Fruit fly (Drosophila melanogaster): ENCODE data around the gene GlcAT-S.

The GlcAT-S gene

DNA sequence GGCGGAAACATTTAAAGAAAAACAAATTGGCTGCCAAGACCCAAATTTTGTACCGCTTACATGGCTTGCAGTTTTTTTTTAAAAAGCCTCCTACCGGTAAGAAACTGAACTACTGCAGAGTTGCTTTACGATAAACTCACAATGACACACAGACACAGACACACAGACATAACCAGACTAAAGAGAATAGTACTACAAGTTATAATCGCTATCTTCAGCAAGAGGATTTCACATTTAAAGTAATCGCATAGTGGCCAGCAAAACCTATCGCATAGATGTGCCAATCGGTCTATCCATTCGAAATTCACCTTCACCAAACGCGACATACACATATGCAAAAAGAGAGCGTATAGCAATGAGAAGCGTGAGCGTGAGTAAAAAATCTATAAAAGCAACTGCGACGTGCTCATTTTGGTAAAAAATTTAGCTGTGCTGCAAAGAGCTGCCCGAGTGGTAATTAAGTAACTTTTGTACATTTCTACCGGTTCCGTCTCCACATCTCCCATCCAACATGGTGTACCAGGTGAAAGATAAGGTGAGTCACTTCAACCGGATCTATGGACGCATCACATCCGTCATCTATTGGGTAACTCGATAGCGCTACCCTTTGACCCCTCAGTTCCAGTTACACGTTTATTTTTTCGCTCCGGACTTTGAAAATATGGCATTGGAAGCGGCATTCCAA, 3.1 kb upstream of the GlcAT-S start, which contains the start of gene Trx2 (continued):
- TF ChIP-seq CG30020 (tag; optimal IDR thresholded peaks at IDR 0.05): no peak
- TF ChIP-seq CG7271 (tag; optimal IDR thresholded peaks at IDR 0.05): no peak
- peak; percentile 3 for TF ChIP-seq grau (tag; optimal IDR thresholded peaks at IDR 0.05)
- TF ChIP-seq CG15696 (tag; optimal IDR thresholded peaks at IDR 0.05): no peak
- TF ChIP-seq phol (tag; optimal IDR thresholded peaks at IDR 0.05): no peak
- TF ChIP-seq CG4424 (GFP tag; optimal IDR thresholded peaks at IDR 0.05): no peak
- peak; percentile 57 for TF ChIP-seq Dp (GFP tag; optimal IDR thresholded peaks at IDR 0.05)
- TF ChIP-seq HHEX (GFP tag; optimal IDR thresholded peaks at IDR 0.05): peak; percentile 35
- TF ChIP-seq CG2875 (GFP tag; optimal IDR thresholded peaks at IDR 0.05): no peak
- no peak for TF ChIP-seq D (optimal IDR thresholded peaks at IDR 0.05)
- no peak for TF ChIP-seq D (GFP tag; optimal IDR thresholded peaks at IDR 0.05)
- TF ChIP-seq Nf-YB (GFP tag; optimal IDR thresholded peaks at IDR 0.05): no peak
- TF ChIP-seq zen2 (GFP tag; IDR thresholded peaks at IDR 0.05; ENCODE audit: partially characterized antibody): no peak
- peak; percentile 84 for TF ChIP-seq Jarid2 (GFP tag; optimal IDR thresholded peaks at IDR 0.05)
- TF ChIP-seq fd102C (GFP tag; optimal IDR thresholded peaks at IDR 0.05): no peak
- TF ChIP-seq Fer2 (tag; optimal IDR thresholded peaks at IDR 0.05): no peak
- TF ChIP-seq NC2α (GFP tag; optimal IDR thresholded peaks at IDR 0.05): no peak
- TF ChIP-seq stwl (tag; optimal IDR thresholded peaks at IDR 0.05): no peak
- TF ChIP-seq gro (GFP tag; optimal IDR thresholded peaks at IDR 0.05): peak; percentile 56
- TF ChIP-seq CG9797 (GFP tag; optimal IDR thresholded peaks at IDR 0.05): no peak
- no peak for TF ChIP-seq gem (tag; optimal IDR thresholded peaks at IDR 0.05)
- no peak for TF ChIP-seq ro (GFP tag; IDR thresholded peaks at IDR 0.05)
- TF ChIP-seq kni (GFP tag; optimal IDR thresholded peaks at IDR 0.05): no peak
- peak; percentile 25 for TF ChIP-seq sug (tag; optimal IDR thresholded peaks at IDR 0.05)
- TF ChIP-seq Aef1 (GFP tag; IDR thresholded peaks at IDR 0.05): no peak
- TF ChIP-seq Vsx1 (GFP tag; optimal IDR thresholded peaks at IDR 0.05): peak; percentile 59
- no peak for TF ChIP-seq sens-2 (GFP tag; IDR thresholded peaks at IDR 0.05)
- no peak for TF ChIP-seq CG8281 (tag; optimal IDR thresholded peaks at IDR 0.05)
- peak; percentile 84; the same call in 3 of the 4 replicates for TF ChIP-seq chinmo (GFP tag; IDR thresholded peaks at IDR 0.05; ENCODE audit: partially characterized antibody)
- TF ChIP-seq unpg (GFP tag; optimal IDR thresholded peaks at IDR 0.05): peak; percentile 16
- TF ChIP-seq sr (GFP tag; IDR thresholded peaks at IDR 0.05): no peak
- no peak for TF ChIP-seq Mrtf (GFP tag; IDR thresholded peaks at IDR 0.05)
- no peak for TF ChIP-seq tup (GFP tag; optimal IDR thresholded peaks at IDR 0.05)
- no peak for TF ChIP-seq CG11247 (GFP tag; IDR thresholded peaks at IDR 0.05)
- TF ChIP-seq insv (GFP tag; optimal IDR thresholded peaks at IDR 0.05): peak in 1 of 2 experiments; percentile 67
- no peak for TF ChIP-seq CG2678 (tag; optimal IDR thresholded peaks at IDR 0.05)
- TF ChIP-seq PHDP (tag; optimal IDR thresholded peaks at IDR 0.05): peak; percentile 18
- peak; percentile 76 for TF ChIP-seq kay (GFP tag; optimal IDR thresholded peaks at IDR 0.05)
- no peak for TF ChIP-seq lbe (GFP tag; optimal IDR thresholded peaks at IDR 0.05)
- no peak for TF ChIP-seq al (GFP tag; IDR thresholded peaks at IDR 0.05)
- TF ChIP-seq rib (GFP tag; IDR thresholded peaks at IDR 0.05): no peak
- TF ChIP-seq CG13287 (GFP tag; IDR thresholded peaks at IDR 0.05; ENCODE audit: partially characterized antibody): no peak
- TF ChIP-seq CG13424 (tag; optimal IDR thresholded peaks at IDR 0.05): no peak
- TF ChIP-seq CG32532 (GFP tag; IDR thresholded peaks at IDR 0.05): peak; percentile 33; the same call in 1 of the 2 replicates
- TF ChIP-seq Sox100B (GFP tag; optimal IDR thresholded peaks at IDR 0.05): no peak
- peak; percentile 50; the same call in 1 of the 2 replicates for TF ChIP-seq sob (GFP tag; IDR thresholded peaks at IDR 0.05)
- no peak for TF ChIP-seq usp (GFP tag; optimal IDR thresholded peaks at IDR 0.05)
- TF ChIP-seq CG7987 (GFP tag; optimal IDR thresholded peaks at IDR 0.05): peak; percentile 46
- TF ChIP-seq pros (GFP tag; optimal IDR thresholded peaks at IDR 0.05): no peak

Measured in whole organism, embryonic.